Fruit fly (Drosophila melanogaster) S2 (cell line): ENCODE results near the gene CG31431.
A peak's percentile ranks its signal among the peaks of the same experiment; 100 is the strongest.

Source experiments
- CG8478 ChIP-seq: fragments of >200 bp; optimal IDR thresholded peaks from 2 replicates; lab custom pipeline; 2018
- CTCF ChIP-seq, 2 experiments: fragments of >200 bp; optimal IDR thresholded peaks; 2 replicates each; lab custom pipeline; 2018

CG31431 gene

DNA sequence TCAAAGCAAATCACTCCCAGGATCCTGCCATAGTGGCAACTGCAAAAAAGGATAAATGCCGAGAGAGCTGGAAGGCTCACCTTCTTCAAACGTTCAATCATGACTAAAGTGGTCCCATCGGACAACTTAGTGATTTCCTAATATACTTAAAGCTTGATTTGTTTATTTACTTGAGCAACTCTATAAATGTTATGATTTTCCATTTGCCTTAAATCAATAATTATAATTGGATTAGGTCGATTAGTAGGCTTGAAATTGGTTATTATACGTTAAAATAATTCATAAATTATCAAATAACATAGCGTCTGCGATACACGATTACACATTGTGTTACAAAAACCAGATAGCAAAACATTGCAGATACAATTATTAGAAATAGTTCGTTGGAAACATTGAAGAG is 25.3 kb upstream of the CG31431 start, which contains the start of gene Gr93c:
Gene Gr93c, minus strand, starts transcription at position 101 of the 400 bp plus-strand sequence.
- TF ChIP-seq CTCF (optimal IDR thresholded peaks at IDR 0.05; lab: Kevin White, UChicago) (no peak), CG8478 (lab: Kevin White, UChicago) (no peak)

DNA sequence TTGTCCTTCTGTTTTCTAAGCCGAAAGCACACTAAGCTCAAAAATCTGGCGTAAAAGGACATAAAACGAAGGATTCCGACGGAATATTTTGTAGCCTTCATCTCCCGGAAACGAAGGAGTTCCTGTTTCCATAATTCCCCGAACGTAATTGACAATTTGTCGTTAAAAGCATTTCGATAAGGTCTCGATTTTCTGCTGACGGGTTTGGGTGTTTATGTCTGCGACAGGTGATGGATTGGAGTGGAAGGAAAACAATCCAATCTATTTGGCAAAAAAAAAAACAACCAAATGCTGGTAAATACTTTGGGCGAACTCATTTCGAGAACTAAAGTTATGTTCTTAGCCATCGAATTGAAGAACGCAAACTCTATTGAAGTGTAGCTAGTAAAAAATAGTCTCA is 23.9 kb upstream of the CG31431 start, which contains the start of gene Gr93d:
Gene Gr93d, minus strand, starts transcription at position 101 of the 400 bp plus-strand sequence.
- TF ChIP-seq CG8478 (lab: Kevin White, UChicago): no peak
- TF ChIP-seq CTCF (optimal IDR thresholded peaks at IDR 0.05; lab: Kevin White, UChicago): no peak

DNA sequence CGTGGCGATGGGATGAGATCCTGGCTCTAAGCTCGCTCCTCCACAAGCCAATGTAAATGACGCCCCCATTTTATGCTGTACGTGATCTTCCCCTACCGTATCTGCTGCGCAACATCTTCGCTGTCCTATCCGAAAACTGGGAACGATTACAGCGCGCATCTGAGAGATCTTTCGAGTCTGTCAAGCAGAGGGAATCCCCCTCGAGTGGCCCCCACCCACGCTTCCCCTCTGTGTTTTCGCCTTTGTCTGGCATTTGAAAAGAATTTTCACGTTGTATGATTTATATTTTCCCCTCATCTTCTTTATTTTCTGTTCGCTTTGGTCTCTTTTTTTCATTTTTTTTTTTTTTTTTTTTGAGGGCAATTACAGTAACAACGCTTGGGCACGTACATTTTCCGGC is 23.0 kb upstream of the CG31431 start:
- TF ChIP-seq CG8478 (lab: Kevin White, UChicago): no peak
- TF ChIP-seq CTCF (optimal IDR thresholded peaks at IDR 0.05; lab: Kevin White, UChicago): no peak

DNA sequence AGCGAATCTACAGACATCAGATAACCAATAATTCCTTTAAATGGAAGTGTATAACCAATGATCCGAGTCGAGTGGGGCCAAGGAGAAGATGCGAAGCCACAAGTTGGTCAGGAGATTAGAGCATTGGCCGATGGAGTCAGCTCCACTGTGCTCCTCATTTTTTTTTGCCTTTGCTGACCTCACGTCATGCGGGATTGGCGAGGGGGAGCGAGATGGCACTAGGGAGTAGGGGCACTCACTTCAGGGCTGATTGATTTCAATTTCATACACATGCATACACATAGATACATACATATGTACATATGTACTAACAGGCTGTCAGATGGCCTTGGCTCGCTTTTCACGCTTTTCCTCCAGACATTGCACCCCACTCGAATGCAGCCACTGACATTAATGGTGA is 22.2 kb upstream of the CG31431 start:
- TF ChIP-seq CG8478 (lab: Kevin White, UChicago) (no peak), CTCF (optimal IDR thresholded peaks at IDR 0.05; lab: Kevin White, UChicago) (no peak)

DNA sequence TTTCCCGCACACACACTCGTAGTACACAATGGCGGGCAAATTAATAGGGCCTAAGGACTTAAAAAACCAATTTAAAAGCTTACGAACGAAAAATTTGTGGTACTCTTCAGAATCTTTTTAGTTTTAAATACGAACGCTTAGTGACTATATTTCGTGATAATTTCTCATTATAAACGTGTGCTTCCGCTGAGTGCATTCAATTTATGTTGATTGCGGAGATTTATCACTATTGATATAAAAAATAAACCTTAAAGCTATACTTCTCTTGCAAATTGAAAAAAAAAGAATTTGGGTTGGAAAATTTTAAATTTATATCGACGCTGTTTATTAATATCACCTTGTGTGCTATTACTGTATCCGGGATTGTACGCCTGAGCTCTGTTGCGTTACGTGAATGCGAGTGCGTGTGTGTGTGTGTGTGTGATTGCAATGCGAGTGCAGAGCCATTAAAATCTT is 21.5 kb upstream of the CG31431 start:
- TF ChIP-seq CG8478 (lab: Kevin White, UChicago) (no peak), CTCF (optimal IDR thresholded peaks at IDR 0.05; lab: Kevin White, UChicago) (no peak)

DNA sequence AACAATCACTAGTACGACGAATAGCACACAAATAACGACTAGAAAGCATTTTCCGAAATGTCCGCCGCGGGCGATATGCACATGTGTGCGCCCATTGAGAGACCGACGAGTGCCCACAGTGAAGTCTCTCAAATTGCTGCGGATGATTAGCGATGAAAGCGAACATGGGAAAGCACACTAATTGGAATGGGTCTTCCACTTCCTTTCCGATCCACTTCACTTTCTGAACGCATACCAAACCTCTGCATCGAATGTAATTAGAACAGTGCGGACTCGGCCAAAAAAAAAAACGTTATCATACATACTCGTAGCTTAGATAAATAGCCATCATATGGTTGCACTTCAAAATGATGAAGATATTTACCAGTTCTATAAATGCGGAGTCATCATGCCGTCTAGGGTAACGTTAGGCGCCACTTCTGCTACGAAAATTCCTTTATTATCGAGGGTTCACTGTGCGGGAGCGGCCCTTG is 20.5 kb upstream of the CG31431 start:
- TF ChIP-seq CTCF (optimal IDR thresholded peaks at IDR 0.05; lab: Kevin White, UChicago) (peak in 1 of 2 experiments; percentile 6), CG8478 (lab: Kevin White, UChicago) (no peak)

DNA sequence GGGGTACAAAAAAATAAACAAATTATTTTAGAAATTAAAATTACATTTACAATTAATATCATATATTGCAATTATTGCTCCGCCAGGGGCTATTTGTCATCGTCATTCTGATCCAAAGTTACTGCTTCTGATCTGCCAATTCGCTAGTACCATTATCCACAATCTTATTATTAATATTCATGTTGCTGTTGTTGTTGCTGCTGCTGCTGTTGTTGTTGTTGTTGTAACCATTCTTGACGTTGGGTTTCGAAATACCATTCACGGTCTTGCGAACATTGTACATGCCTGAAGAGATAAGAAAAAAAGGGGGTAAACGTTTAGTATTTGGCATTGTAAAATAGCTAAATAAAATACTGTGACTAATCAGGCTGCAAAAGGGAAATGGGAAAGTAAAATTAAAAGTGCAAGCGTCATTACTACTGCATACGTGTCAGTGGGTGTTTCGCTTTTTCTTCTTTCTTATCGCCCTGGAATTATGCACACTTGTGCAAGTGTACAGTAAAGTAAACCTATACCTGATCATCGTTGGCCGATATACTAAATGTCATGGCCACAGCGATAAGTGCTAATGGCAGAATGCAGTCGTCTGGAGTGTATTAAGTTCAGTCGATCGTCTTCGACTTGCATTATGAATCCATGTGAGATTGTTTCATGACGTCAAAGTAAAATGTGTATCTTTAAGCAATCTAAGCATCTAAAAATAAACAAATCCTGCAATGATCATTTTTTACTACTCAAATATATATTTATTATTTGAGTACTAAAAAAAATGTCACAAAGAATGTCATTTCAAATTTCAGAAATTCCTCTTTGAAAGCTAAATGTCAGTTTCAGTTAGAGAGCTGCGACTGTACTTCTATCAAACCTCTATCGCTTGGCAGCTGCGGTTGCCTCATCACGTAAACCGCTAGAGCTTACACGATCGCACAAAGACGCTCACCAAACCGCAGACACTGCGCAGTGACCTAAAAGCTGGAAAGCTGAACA is 18.6 kb upstream of the CG31431 start:
- no peak for TF ChIP-seq CG8478 (lab: Kevin White, UChicago)
- TF ChIP-seq CTCF (optimal IDR thresholded peaks at IDR 0.05; lab: Kevin White, UChicago): no peak

DNA sequence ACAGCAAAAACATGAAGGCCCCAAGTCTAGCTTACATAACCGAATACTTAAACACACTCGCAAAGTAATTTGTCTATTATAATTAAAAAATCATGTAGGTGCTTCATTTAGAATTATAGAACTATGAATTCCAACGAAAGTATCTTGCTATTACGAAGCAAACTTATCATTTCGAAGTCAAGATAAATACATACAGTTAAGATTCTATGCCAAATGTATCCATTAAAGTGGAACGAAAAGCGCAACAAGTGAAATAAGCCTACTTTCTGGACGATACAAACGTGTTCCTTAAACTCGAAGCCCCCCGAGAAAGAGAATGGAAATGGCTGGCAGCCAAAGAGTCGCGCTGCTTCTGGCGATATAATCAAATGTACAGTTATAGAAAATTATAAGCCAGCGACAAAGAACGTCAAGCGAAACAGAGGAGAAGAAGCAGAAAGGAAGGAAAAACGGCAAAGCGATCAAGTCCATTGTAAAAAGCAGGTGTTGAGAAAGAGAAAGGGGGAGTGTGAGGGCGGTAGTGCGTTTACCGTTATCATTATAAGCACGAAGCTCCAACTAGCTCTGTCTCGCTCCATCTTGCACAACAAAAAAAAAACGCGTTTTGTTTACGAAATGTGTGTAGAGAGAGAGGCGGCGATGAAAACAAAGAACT is 17.8 kb upstream of the CG31431 start:
- no peak for TF ChIP-seq CTCF (optimal IDR thresholded peaks at IDR 0.05; lab: Kevin White, UChicago)
- TF ChIP-seq CG8478 (lab: Kevin White, UChicago): no peak

DNA sequence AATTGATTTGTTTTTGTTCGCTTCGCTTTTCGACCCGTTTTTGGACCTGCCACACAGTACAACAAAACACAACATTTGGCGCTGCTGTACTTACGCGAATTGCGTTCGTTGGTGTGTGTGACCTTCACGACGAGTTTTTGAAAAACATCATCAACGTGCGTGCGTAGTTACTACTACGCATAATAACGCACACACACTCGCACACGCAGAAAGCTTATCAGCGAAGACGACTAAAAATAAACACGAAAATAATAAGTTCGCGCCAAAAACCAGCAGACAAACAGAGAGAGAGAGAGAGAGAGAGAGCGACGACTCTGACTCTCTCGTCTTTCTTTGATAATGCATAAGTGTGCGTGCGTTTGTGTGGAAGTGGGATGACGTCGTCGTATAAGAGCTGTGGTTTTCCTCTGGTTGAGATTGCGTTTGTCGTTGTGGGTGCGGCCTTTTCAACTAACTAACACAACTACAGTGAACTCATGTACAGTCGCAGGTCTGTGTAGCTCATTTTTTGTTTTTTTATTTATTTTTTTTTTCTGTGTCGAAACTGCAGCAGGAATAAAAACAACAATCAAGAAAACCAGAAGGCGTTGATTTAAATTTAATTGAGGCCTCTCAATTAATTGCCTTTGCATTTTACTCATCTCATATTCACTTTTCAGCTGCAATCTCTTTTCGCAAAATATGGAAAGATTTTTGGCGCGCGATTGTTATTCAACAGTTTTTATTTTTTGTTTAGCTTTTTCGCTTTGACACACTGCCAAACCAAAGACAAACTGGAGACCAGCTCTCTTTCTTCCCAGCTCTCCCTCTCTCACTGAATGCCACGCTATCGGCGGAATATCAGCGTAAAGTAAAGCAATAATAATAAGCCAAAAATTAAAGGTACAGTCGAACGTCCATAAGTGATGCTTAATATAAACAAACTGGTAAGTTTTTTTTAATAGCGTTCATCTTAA is 16.6 kb upstream of the CG31431 start:
- TF ChIP-seq CG8478 (lab: Kevin White, UChicago) (no peak), CTCF (optimal IDR thresholded peaks at IDR 0.05; lab: Kevin White, UChicago) (no peak)

DNA sequence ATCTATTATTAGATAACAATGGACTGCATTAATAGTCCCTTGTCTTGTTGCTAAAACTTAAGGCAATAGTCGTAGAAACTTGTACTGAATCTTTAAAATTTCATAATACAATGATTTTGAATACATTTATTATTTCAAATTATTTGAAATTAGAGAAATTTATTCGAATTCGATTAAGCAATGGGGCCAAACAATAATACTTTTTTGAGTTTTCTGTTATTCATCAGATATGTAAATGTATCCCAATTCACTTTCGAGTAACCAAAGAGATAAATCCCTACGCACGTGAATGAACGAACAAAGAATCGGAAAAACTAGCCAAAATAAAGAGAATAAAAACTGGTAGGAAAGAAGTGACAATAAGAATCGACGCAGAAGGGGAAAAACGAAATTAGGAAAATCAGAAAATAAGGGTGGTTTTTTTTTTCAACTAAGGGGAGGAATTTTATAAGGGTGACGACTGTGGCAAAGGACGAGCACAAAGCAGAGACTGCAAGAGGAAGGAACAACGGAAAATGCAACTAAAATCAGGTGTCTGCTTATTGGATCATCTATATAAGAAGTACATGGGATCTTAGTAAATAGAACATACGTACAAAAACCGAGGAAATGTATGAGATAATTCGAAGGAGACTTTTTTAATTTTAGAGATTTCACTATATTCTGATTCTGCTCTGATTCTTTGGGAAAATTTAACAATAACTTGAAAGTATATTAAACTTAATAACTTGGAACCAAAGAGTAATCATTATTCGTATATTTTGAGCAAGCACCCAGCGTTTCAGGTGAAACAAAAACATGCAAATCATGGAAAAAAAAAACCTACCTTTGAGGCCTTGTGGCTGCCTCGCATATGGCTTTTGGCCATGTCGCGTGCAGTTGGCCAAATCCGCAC is 15.7 kb upstream of the CG31431 start:
- TF ChIP-seq CG8478 (lab: Kevin White, UChicago) (no peak), CTCF (optimal IDR thresholded peaks at IDR 0.05; lab: Kevin White, UChicago) (no peak)

DNA sequence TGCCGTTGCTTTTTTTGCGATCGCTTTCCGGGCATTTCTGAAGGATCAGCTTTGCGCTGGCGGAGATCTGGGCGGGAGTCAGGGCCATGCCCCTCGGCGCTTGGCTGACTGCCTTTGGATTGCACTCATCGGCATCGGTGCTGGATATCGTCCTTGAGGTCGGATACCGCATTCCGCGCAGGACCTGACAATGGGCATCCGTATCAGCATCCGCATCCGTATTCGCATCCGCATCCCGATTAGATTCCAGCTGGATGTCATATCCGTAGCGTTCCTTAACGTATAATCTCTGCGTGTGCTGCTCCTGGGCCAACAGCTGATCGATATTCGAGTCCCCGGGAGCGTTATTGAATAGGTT is 15.0 kb upstream of the CG31431 start:
- no peak for TF ChIP-seq CG8478 (lab: Kevin White, UChicago)
- TF ChIP-seq CTCF (optimal IDR thresholded peaks at IDR 0.05; lab: Kevin White, UChicago): no peak

DNA sequence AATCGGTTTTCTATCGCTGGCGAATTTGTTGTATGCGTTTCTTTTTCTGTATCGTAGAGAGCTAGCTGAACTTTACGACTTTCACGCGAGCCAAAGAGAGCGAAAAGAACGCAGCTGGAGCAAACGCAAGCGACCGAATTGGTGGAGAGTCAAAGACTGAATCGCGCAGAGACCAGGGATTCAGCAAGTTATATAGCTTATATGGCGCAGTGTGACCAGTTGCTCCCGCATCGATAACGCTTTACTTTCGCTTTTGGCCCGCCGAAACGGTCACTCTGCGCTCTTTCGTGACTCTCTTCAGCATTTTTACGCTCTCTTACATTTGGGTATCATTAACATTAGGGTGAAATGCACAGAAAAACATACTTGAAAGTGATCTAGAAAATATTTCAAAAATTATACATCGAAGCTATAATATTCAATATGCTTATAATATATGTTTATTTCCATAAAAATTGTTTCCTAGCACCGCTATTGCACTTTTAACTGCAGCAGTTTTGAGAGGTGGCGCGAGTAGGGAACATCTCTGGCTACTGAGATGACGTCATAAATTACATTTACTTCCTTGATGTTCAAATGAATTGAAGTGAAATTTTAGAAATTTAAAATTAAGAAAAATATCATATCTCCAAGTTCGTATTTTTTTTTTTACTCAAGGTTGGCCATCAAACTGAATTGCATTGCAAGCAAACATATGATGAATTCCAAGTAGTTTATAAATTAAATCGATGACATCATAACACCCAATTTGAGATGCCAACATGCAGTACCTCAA is 14.2 kb upstream of the CG31431 start, which contains the start of gene glec:
Gene glec, minus strand, starts transcription at position 169 of the 775 bp plus-strand sequence.
- TF ChIP-seq CTCF (optimal IDR thresholded peaks at IDR 0.05; lab: Kevin White, UChicago) (peak in 1 of 2 experiments; percentile 22), CG8478 (lab: Kevin White, UChicago) (no peak)
